Worm (Caenorhabditis elegans) whole organism, L4 larva: ENCODE results near the gene sod-3.

Experiments used
- F37D6.2 ChIP-seq: sonication (generic microtip); optimal IDR thresholded peaks from 2 replicates; lab custom pipeline; 2016; ENCODE audit warnings: mild to moderate bottlenecking, missing genetic modification characterization, missing compliant biosample characterization
- F44E2.7 ChIP-seq: fragments of 200-800 bp; sonication (Bioruptor generic); IDR thresholded peaks from 2 replicates; pipeline ENCODE4 v2.1.2; 2022; ENCODE audit warnings: missing genetic modification characterization, missing compliant biosample characterization
- R02D3.7 ChIP-seq: fragments of 150-350 bp; sonication (generic microtip); optimal IDR thresholded peaks from 3 replicates; lab custom pipeline; 2014; ENCODE audit warnings: missing biosample characterization, missing genetic modification characterization
- T20F7.1 ChIP-seq: fragments of 200-800 bp; sonication (Bioruptor generic); optimal IDR thresholded peaks from 2 replicates; lab custom pipeline; 2018; ENCODE audit warnings: mild to moderate bottlenecking, missing genetic modification characterization, missing compliant biosample characterization
- Y48G9A.11 ChIP-seq: fragments of 200-800 bp; sonication (Bioruptor generic); IDR thresholded peaks from 2 replicates; pipeline ENCODE4 v1.3.6; 2022; ENCODE audit warnings: missing genetic modification reagents, missing genetic modification characterization, missing compliant biosample characterization
- ZK337.2 ChIP-seq: fragments of 200-800 bp; sonication (Bioruptor generic); IDR thresholded peaks from 2 replicates; pipeline ENCODE4 v1.3.6; 2022; ENCODE audit warnings: missing genetic modification reagents, missing genetic modification characterization, missing compliant biosample characterization
- ZK546.5 ChIP-seq, 2 experiments: sonication (generic microtip); optimal IDR thresholded peaks; 2 replicates each; lab custom pipeline; 2017; ENCODE audit warnings: missing biosample characterization in 2 of 2, missing genetic modification characterization in 2 of 2
- aha-1 ChIP-seq: fragments of 150-350 bp; peaks from one replicate; lab custom pipeline; 2014; ENCODE audit warnings: missing biosample characterization, missing genetic modification characterization
- arid-1 ChIP-seq: fragments of 200-800 bp; sonication (Bioruptor generic); conservative IDR thresholded peaks from 2 replicates; pipeline ENCODE4 v1.3.6; 2022; ENCODE audit warnings: missing genetic modification reagents, missing genetic modification characterization, missing compliant biosample characterization
- ceh-28 ChIP-seq: fragments of 150-350 bp; optimal IDR thresholded peaks from 2 replicates; lab custom pipeline; 2014; ENCODE audit warnings: missing biosample characterization, missing genetic modification reagents, missing genetic modification characterization
- ctbp-1 ChIP-seq: fragments of 200-800 bp; sonication (Bioruptor generic); IDR thresholded peaks from 2 replicates; pipeline ENCODE4 v1.3.6; 2022; ENCODE audit warnings: missing genetic modification reagents, missing genetic modification characterization, missing compliant biosample characterization
- daf-8 ChIP-seq: fragments of 200-800 bp; sonication (Bioruptor generic); IDR thresholded peaks from 2 replicates; pipeline ENCODE4 v1.3.6; 2022; ENCODE audit warnings: missing genetic modification characterization, missing compliant biosample characterization
- dmd-9 ChIP-seq: fragments of 200-800 bp; sonication (Bioruptor generic); IDR thresholded peaks from 2 replicates; pipeline ENCODE4 v1.3.6; 2022; ENCODE audit warnings: missing genetic modification reagents, missing genetic modification characterization, missing compliant biosample characterization
- duxl-1 ChIP-seq: sonication (generic microtip); optimal IDR thresholded peaks from 2 replicates; lab custom pipeline; 2016; ENCODE audit warnings: mild to moderate bottlenecking, missing genetic modification characterization, moderate library complexity, missing compliant biosample characterization; ENCODE audit not compliant: poor library complexity
- dve-1 ChIP-seq: sonication (generic microtip); optimal IDR thresholded peaks from 2 replicates; lab custom pipeline; 2017; ENCODE audit warnings: antibody characterized with exemption, mild to moderate bottlenecking, missing genetic modification characterization, missing compliant biosample characterization; ENCODE audit not compliant: insufficient read depth
- egl-27 ChIP-seq: sonication (generic microtip); optimal IDR thresholded peaks from 3 replicates; lab custom pipeline; 2017; ENCODE audit warnings: missing biosample characterization, missing genetic modification reagents, missing genetic modification characterization
- egl-43 ChIP-seq: fragments of 200-800 bp; sonication (Bioruptor generic); IDR thresholded peaks from 2 replicates; pipeline ENCODE4 v1.3.6; 2022; ENCODE audit warnings: missing genetic modification reagents, missing genetic modification characterization, missing compliant biosample characterization
- hlh-11 ChIP-seq: fragments of 200-800 bp; sonication (Bioruptor generic); optimal IDR thresholded peaks from 2 replicates; lab custom pipeline; 2018; ENCODE audit warnings: mild to moderate bottlenecking, missing genetic modification characterization, missing compliant biosample characterization
- hlh-30 ChIP-seq: sonication (generic microtip); optimal IDR thresholded peaks from 2 replicates; lab custom pipeline; 2017; ENCODE audit warnings: antibody characterized with exemption, mild to moderate bottlenecking, missing genetic modification characterization, missing compliant biosample characterization; ENCODE audit not compliant: insufficient read depth
- lim-7 ChIP-seq: fragments of 200-800 bp; sonication (Bioruptor generic); IDR thresholded peaks from 2 replicates; pipeline ENCODE4 v1.3.6; 2022; ENCODE audit warnings: missing genetic modification characterization, missing compliant biosample characterization
- lin-1 ChIP-seq: fragments of 200-800 bp; sonication (Bioruptor generic); IDR thresholded peaks from 2 replicates; pipeline ENCODE4 v1.3.6; 2022; ENCODE audit warnings: missing genetic modification reagents, missing genetic modification characterization, missing compliant biosample characterization
- lin-13 ChIP-seq: fragments of 150-350 bp; optimal IDR thresholded peaks from 2 replicates; lab custom pipeline; 2014; ENCODE audit warnings: missing biosample characterization, missing genetic modification reagents, missing genetic modification characterization
- lin-15B ChIP-seq: fragments of 150-350 bp; sonication (generic microtip); optimal IDR thresholded peaks from 3 replicates; lab custom pipeline; 2014; ENCODE audit warnings: missing biosample characterization, missing genetic modification characterization
- lin-29 ChIP-seq: fragments of 200-800 bp; sonication (Bioruptor generic); IDR thresholded peaks from 2 replicates; pipeline ENCODE4 v1.3.6; 2022; ENCODE audit warnings: missing genetic modification reagents, missing genetic modification characterization, missing compliant biosample characterization
- lin-38 ChIP-seq: fragments of 200-800 bp; sonication (Bioruptor generic); IDR thresholded peaks from 2 replicates; pipeline ENCODE4 v1.3.6; 2022; ENCODE audit warnings: missing genetic modification reagents, missing genetic modification characterization, missing compliant biosample characterization
- lsy-2 ChIP-seq, 2 experiments: fragments of 150-350 bp in 1 of 2; sonication (generic microtip) in 1 of 2; optimal IDR thresholded peaks; 2 replicates each; lab custom pipeline; 2014 to 2017; ENCODE audit warnings: missing biosample characterization in 2 of 2, missing genetic modification characterization in 2 of 2
- madf-5 ChIP-seq, 2 experiments: fragments of 200-800 bp; sonication (Bioruptor generic); IDR thresholded peaks; 2 replicates each; pipeline ENCODE4 v1.3.6; 2022; ENCODE audit warnings: missing compliant biosample characterization in 2 of 2, missing genetic modification characterization in 2 of 2
- mdl-1 ChIP-seq, 2 experiments: fragments of 150-350 bp in 1 of 2; sonication (generic microtip) in 1 of 2; optimal IDR thresholded peaks; 2 replicates each; lab custom pipeline; 2014 to 2017; ENCODE audit warnings: missing biosample characterization in 2 of 2, missing genetic modification characterization in 2 of 2
- mdt-29 ChIP-seq: fragments of 200-800 bp; sonication (Bioruptor generic); IDR thresholded peaks from 2 replicates; pipeline ENCODE4 v1.3.6; 2022; ENCODE audit warnings: missing genetic modification reagents, missing genetic modification characterization, missing compliant biosample characterization
- mep-1 ChIP-seq: fragments of 150-350 bp; sonication (generic microtip); optimal IDR thresholded peaks from 3 replicates; lab custom pipeline; 2014; ENCODE audit warnings: missing biosample characterization, missing genetic modification characterization
- mxl-2 ChIP-seq: fragments of 200-800 bp; sonication (Bioruptor generic); conservative IDR thresholded peaks from 2 replicates; pipeline ENCODE4 v1.3.6; 2022; ENCODE audit warnings: missing genetic modification reagents, missing genetic modification characterization, missing compliant biosample characterization
- nhr-102 ChIP-seq: sonication (generic microtip); optimal IDR thresholded peaks from 2 replicates; lab custom pipeline; 2016; ENCODE audit warnings: mild to moderate bottlenecking, missing genetic modification characterization, moderate library complexity, missing compliant biosample characterization
- nhr-237 ChIP-seq: sonication (generic microtip); optimal IDR thresholded peaks from 2 replicates; lab custom pipeline; 2017; ENCODE audit warnings: missing biosample characterization, missing genetic modification characterization
- nhr-28 ChIP-seq: fragments of 150-350 bp; optimal IDR thresholded peaks from 2 replicates; lab custom pipeline; 2014; ENCODE audit warnings: missing biosample characterization, missing genetic modification characterization
- nhr-41 ChIP-seq: fragments of 200-800 bp; sonication (Bioruptor generic); IDR thresholded peaks from 2 replicates; pipeline ENCODE4 v1.3.6; 2022; ENCODE audit warnings: missing genetic modification reagents, missing genetic modification characterization, missing compliant biosample characterization
- nhr-77 ChIP-seq: fragments of 150-350 bp; optimal IDR thresholded peaks from 2 replicates; lab custom pipeline; 2014; ENCODE audit warnings: missing biosample characterization, missing genetic modification characterization
- pha-4 ChIP-seq, 2 experiments: fragments of 150-350 bp in 1 of 2; fragments of 200-800 bp in 1 of 2; sonication (Bioruptor generic) in 1 of 2; IDR thresholded peaks in 1 of 2; optimal IDR thresholded peaks in 1 of 2; 2 replicates each; pipeline versions ENCODE4 v1.3.6 to Lab custom; 2014 to 2022; ENCODE audit warnings: missing genetic modification characterization in 2 of 2, missing genetic modification reagents in 2 of 2, missing biosample characterization in 1 of 2, missing compliant biosample characterization in 1 of 2
- pqm-1 ChIP-seq: sonication (generic microtip); optimal IDR thresholded peaks from 2 replicates; lab custom pipeline; 2017; ENCODE audit warnings: missing biosample characterization, missing genetic modification characterization
- rbr-2 ChIP-seq: sonication (generic microtip); optimal IDR thresholded peaks from 2 replicates; lab custom pipeline; 2016; ENCODE audit warnings: missing genotype, missing genetic modification characterization, missing compliant biosample characterization
- saeg-2 ChIP-seq: fragments of 200-800 bp; sonication (Bioruptor generic); IDR thresholded peaks from 2 replicates; pipeline ENCODE4 v1.3.6; 2022; ENCODE audit warnings: missing genetic modification reagents, missing genetic modification characterization, missing compliant biosample characterization
- set-16 ChIP-seq: fragments of 200-800 bp; sonication (Bioruptor generic); IDR thresholded peaks from 2 replicates; pipeline ENCODE4 v1.3.6; 2022; ENCODE audit warnings: missing genetic modification reagents, missing genetic modification characterization, missing compliant biosample characterization
- snpc-1.2 ChIP-seq: fragments of 200-800 bp; sonication (Bioruptor generic); IDR thresholded peaks from 2 replicates; pipeline ENCODE4 v1.3.6; 2022; ENCODE audit warnings: missing genetic modification reagents, missing genetic modification characterization, missing compliant biosample characterization
- spr-3 ChIP-seq: fragments of 200-800 bp; sonication (Bioruptor generic); optimal IDR thresholded peaks from 2 replicates; lab custom pipeline; 2018; ENCODE audit warnings: mild to moderate bottlenecking, missing genetic modification characterization, missing compliant biosample characterization
- tag-97 ChIP-seq: fragments of 200-800 bp; sonication (Bioruptor generic); IDR thresholded peaks from 2 replicates; pipeline ENCODE4 v1.3.6; 2022; ENCODE audit warnings: missing genetic modification characterization, missing compliant biosample characterization
- tra-1 ChIP-seq: fragments of 200-800 bp; sonication (Bioruptor generic); IDR thresholded peaks from 2 replicates; pipeline ENCODE4 v1.3.6; 2022; ENCODE audit warnings: missing genetic modification reagents, missing genetic modification characterization, missing compliant biosample characterization
- unc-62 ChIP-seq, 3 experiments: fragments of 150-350 bp in 1 of 3; sonication (generic microtip); optimal IDR thresholded peaks in 2 of 3; peaks in 1 of 3; 1 replicate in 1 of 3; 2 replicates in 2 of 3; lab custom pipeline; 2014 to 2017; ENCODE audit warnings: missing biosample characterization in 3 of 3, missing genetic modification characterization in 3 of 3, missing genetic modification reagents in 3 of 3, missing genotype in 1 of 3
- zfp-3 ChIP-seq: fragments of 200-800 bp; sonication (Bioruptor generic); conservative IDR thresholded peaks from 2 replicates; pipeline ENCODE4 v1.3.6; 2022; ENCODE audit warnings: missing genetic modification reagents, missing genetic modification characterization, missing compliant biosample characterization
- zip-2 ChIP-seq: fragments of 150-350 bp; optimal IDR thresholded peaks from 2 replicates; lab custom pipeline; 2014; ENCODE audit warnings: missing biosample characterization, missing genetic modification characterization
- ztf-11 ChIP-seq: fragments of 150-350 bp; optimal IDR thresholded peaks from 2 replicates; lab custom pipeline; 2014; ENCODE audit warnings: missing biosample characterization, missing genetic modification characterization
- ztf-7 ChIP-seq: fragments of 150-350 bp; optimal IDR thresholded peaks from 2 replicates; lab custom pipeline; 2014; ENCODE audit warnings: missing biosample characterization, missing genetic modification characterization

Gene sod-3

ce11 chrX:17139204-17139780 is 46.7 kb downstream of the sod-3 start (continued):
- TF ChIP-seq dmd-9 (GFP tag; lab: Robert Waterston, UW) (no peak), unc-62 (GFP tag; optimal IDR thresholded peaks at IDR 0.05 in 1 of 2; lab: Kevin White, UChicago) (no peak), unc-62 (tag; optimal IDR thresholded peaks at IDR 0.05; lab: Kevin White, UChicago) (no peak), lin-29 (no peak), R02D3.7 (tag; lab: Kevin White, UChicago) (no peak), aha-1 (tag; lab: Kevin White, UChicago) (peak; percentile 93), daf-8 (GFP tag; lab: Robert Waterston, UW) (no peak), nhr-77 (tag; lab: Kevin White, UChicago) (no peak), nhr-28 (tag; lab: Kevin White, UChicago) (peak; percentile 12), Y48G9A.11 (no peak), madf-5 (GFP tag; IDR thresholded peaks at IDR 0.05; lab: Robert Waterston, UW) (no peak), mdl-1 (tag; optimal IDR thresholded peaks at IDR 0.05; lab: Kevin White, UChicago) (no peak), nhr-102 (tag; lab: Kevin White, UChicago) (peak; percentile 25), egl-43 (GFP tag; lab: Robert Waterston, UW) (no peak), lin-13 (no peak), lim-7 (GFP tag; lab: Robert Waterston, UW) (no peak), ZK337.2 (GFP tag; lab: Robert Waterston, UW) (no peak), ztf-11 (tag; lab: Kevin White, UChicago) (no peak), duxl-1 (tag; lab: Kevin White, UChicago) (peak; percentile 9), pqm-1 (tag; lab: Kevin White, UChicago) (peak; percentile 60), nhr-237 (tag; lab: Kevin White, UChicago) (no peak), lin-1 (GFP tag; lab: Robert Waterston, UW) (no peak), T20F7.1 (GFP tag; lab: Kevin White, UChicago) (no peak), spr-3 (no peak), arid-1 (GFP tag; lab: Robert Waterston, UW) (no peak), mxl-2 (GFP tag; lab: Robert Waterston, UW) (no peak), ZK546.5 (tag; optimal IDR thresholded peaks at IDR 0.05; lab: Kevin White, UChicago) (no peak), egl-27 (no peak), ceh-28 (tag; lab: Kevin White, UChicago) (no peak), F37D6.2 (tag; lab: Kevin White, UChicago) (no peak), ctbp-1 (GFP tag; lab: Robert Waterston, UW) (no peak), rbr-2 (tag; lab: Kevin White, UChicago) (no peak), mep-1 (tag; lab: Kevin White, UChicago) (no peak), lin-38 (no peak), ztf-7 (tag; lab: Kevin White, UChicago) (no peak), dve-1 (tag; lab: Kevin White, UChicago) (peak; percentile 73), zfp-3 (GFP tag; lab: Robert Waterston, UW) (no peak), hlh-11 (tag; lab: Kevin White, UChicago) (peak; percentile 80), hlh-30 (tag; lab: Kevin White, UChicago) (peak; percentile 71), set-16 (GFP tag; lab: Robert Waterston, UW) (no peak), F44E2.7 (no peak), mdt-29 (peak; percentile 82), nhr-41 (no peak), lsy-2 (tag; optimal IDR thresholded peaks at IDR 0.05; lab: Kevin White, UChicago) (no peak), lin-15B (tag; lab: Kevin White, UChicago) (no peak), tra-1 (GFP tag; lab: Robert Waterston, UW) (0 out of 2 replicates have a peak, but pooled peaks have one; percentile 29), zip-2 (tag; lab: Kevin White, UChicago) (no peak), saeg-2 (GFP tag; lab: Robert Waterston, UW) (no peak), pha-4 (GFP tag; IDR thresholded peaks at IDR 0.05; lab: Robert Waterston, UW) (0 out of 2 replicates have a peak, but pooled peaks have one; percentile 21), pha-4 (tag; optimal IDR thresholded peaks at IDR 0.05; lab: Kevin White, UChicago) (no peak), tag-97 (no peak), snpc-1.2 (GFP tag; lab: Robert Waterston, UW) (no peak)
